Fruit fly (Drosophila melanogaster) whole organism, wandering third instar larva: ENCODE data around the gene ScsbetaA.

Experiments
- CrebA ChIP-seq: fragments of 200-800 bp; sonication (Bioruptor generic); optimal IDR thresholded peaks from 2 replicates; lab custom pipeline; 2016; ENCODE audit warnings: missing biosample characterization, mild to moderate bottlenecking, missing genetic modification characterization, borderline replicate concordance
- Hr78 ChIP-seq: fragments of >200 bp; optimal IDR thresholded peaks from 2 replicates; lab custom pipeline; 2017; ENCODE audit warnings: missing biosample characterization, missing genetic modification characterization
- dsf ChIP-seq: sonication (Bioruptor generic); optimal IDR thresholded peaks from 2 replicates; lab custom pipeline; 2016; ENCODE audit warnings: missing biosample characterization, missing genetic modification characterization, borderline replicate concordance
- foxo ChIP-seq, 2 experiments: fragments of 200-800 bp; sonication (Bioruptor generic); optimal IDR thresholded peaks; 2 replicates in 1 of 2; 3 replicates in 1 of 2; lab custom pipeline; 2016 to 2017; ENCODE audit warnings: missing biosample characterization in 2 of 2, missing genetic modification characterization in 2 of 2
- fru ChIP-seq: fragments of 200-800 bp; sonication (Bioruptor generic); optimal IDR thresholded peaks from 3 replicates; lab custom pipeline; 2016; ENCODE audit warnings: missing biosample characterization, mild to moderate bottlenecking, missing genetic modification characterization
- usp ChIP-seq: fragments of >200 bp; optimal IDR thresholded peaks from 2 replicates; lab custom pipeline; 2017; ENCODE audit warnings: missing biosample characterization, missing genetic modification characterization
- woc ChIP-seq: sonication (Bioruptor generic); optimal IDR thresholded peaks from 2 replicates; lab custom pipeline; 2016; ENCODE audit warnings: missing biosample characterization, mild to moderate bottlenecking, missing genetic modification characterization

dm6 chr3R:8965546-8965945, 27.0 kb downstream of the ScsbetaA start:
- TF ChIP-seq woc (GFP tag; lab: Kevin White, UChicago) = no peak
- TF ChIP-seq usp (GFP tag; lab: Kevin White, UChicago) = no peak
- TF ChIP-seq CrebA (GFP tag; lab: Kevin White, UChicago) = no peak
- no peak for TF ChIP-seq foxo (GFP tag; optimal IDR thresholded peaks at IDR 0.05; lab: Kevin White, UChicago)
- TF ChIP-seq Hr78 (GFP tag; lab: Kevin White, UChicago) = no peak
- TF ChIP-seq dsf (GFP tag; lab: Kevin White, UChicago) = no peak
- no peak for TF ChIP-seq fru (GFP tag; lab: Kevin White, UChicago)
